Fruit fly (Drosophila melanogaster): ENCODE measurements around the gene CG14260.

- peak; percentile 76 for TF ChIP-seq CG3847 (GFP tag; IDR thresholded peaks at IDR 0.05)
- no peak for TF ChIP-seq CG6683 (GFP tag; optimal IDR thresholded peaks at IDR 0.05)
- peak; percentile 71 for TF ChIP-seq klu (GFP tag; IDR thresholded peaks at IDR 0.05)
- peak; percentile 36 for TF ChIP-seq Hand (GFP tag; optimal IDR thresholded peaks at IDR 0.05)
- peak; percentile 71 for TF ChIP-seq wdn (GFP tag; IDR thresholded peaks at IDR 0.05)
- peak; percentile 12 for TF ChIP-seq slp2 (GFP tag; optimal IDR thresholded peaks at IDR 0.05)
- peak; percentile 60 for TF ChIP-seq eyg (GFP tag; optimal IDR thresholded peaks at IDR 0.05)
- TF ChIP-seq CG3281 (GFP tag; optimal IDR thresholded peaks at IDR 0.05) = peak; percentile 92
- peak; percentile 36 for TF ChIP-seq CG12942 (GFP tag; optimal IDR thresholded peaks at IDR 0.05)
Observed at dm6 chr3R:27292159-27292880, 27.1 kb downstream of the CG14260 start, which contains the start of gene CG3348.
